Worm (Caenorhabditis elegans) whole organism, L1 larva: Measurements from ENCODE around the gene F28D1.6.

Experiments used
- C16A3.4 ChIP-seq: fragments of 150-350 bp; optimal IDR thresholded peaks from 2 replicates; lab custom pipeline; 2014; ENCODE audit warnings: missing biosample characterization, missing genetic modification characterization
- ama-1 ChIP-seq: fragments of 150-350 bp; optimal IDR thresholded peaks from 2 replicates; lab custom pipeline; 2014
- ceh-63 ChIP-seq: fragments of 200-800 bp; sonication (Bioruptor generic); optimal IDR thresholded peaks from 2 replicates; lab custom pipeline; 2018; ENCODE audit warnings: mild to moderate bottlenecking, missing genetic modification characterization, missing compliant biosample characterization
- ceh-8 ChIP-seq: fragments of 200-800 bp; sonication (Bioruptor generic); optimal IDR thresholded peaks from 2 replicates; lab custom pipeline; 2018; ENCODE audit warnings: mild to moderate bottlenecking, missing genetic modification characterization, moderate library complexity, missing compliant biosample characterization
- dpl-1 ChIP-seq, 3 experiments: fragments of 150-350 bp in 2 of 3; sonication (generic microtip) in 1 of 3; optimal IDR thresholded peaks; 2 replicates each; lab custom pipeline; 2014 to 2017; ENCODE audit warnings: missing biosample characterization in 3 of 3, missing genetic modification characterization in 3 of 3, missing genetic modification reagents in 3 of 3
- dsc-1 ChIP-seq: sonication (generic microtip); optimal IDR thresholded peaks from 2 replicates; lab custom pipeline; 2016; ENCODE audit warnings: mild to moderate bottlenecking, missing genetic modification characterization, missing compliant biosample characterization
- efl-1 ChIP-seq, 4 experiments: fragments of 150-350 bp; optimal IDR thresholded peaks in 3 of 4; peaks in 1 of 4; 1 replicate in 1 of 4; 2 replicates in 3 of 4; lab custom pipeline; 2014; ENCODE audit warnings: missing biosample characterization in 2 of 4, missing genetic modification characterization in 2 of 4, missing genetic modification reagents in 2 of 4
- elt-2 ChIP-seq: sonication (generic microtip); optimal IDR thresholded peaks from 2 replicates; lab custom pipeline; 2016; ENCODE audit warnings: missing genetic modification characterization, mild to moderate bottlenecking, inconsistent platforms, missing compliant biosample characterization, missing genetic modification reagents
- elt-3 ChIP-seq, 6 experiments: fragments of 150-350 bp in 1 of 6; sonication (generic microtip); optimal IDR thresholded peaks; 2 replicates each; lab custom pipeline; 2017 to 2018; ENCODE audit warnings: missing biosample characterization in 6 of 6, missing genetic modification characterization in 6 of 6, inconsistent platforms in 1 of 6
- fkh-10 ChIP-seq: sonication (generic microtip); optimal IDR thresholded peaks from 2 replicates; lab custom pipeline; 2017; ENCODE audit warnings: missing biosample characterization, missing genetic modification reagents, missing genetic modification characterization
- fkh-8 ChIP-seq: sonication (generic microtip); optimal IDR thresholded peaks from 2 replicates; lab custom pipeline; 2016; ENCODE audit warnings: mild to moderate bottlenecking, missing genetic modification characterization, missing compliant biosample characterization
- hlh-17 ChIP-seq: fragments of 200-800 bp; sonication (Bioruptor generic); optimal IDR thresholded peaks from 2 replicates; lab custom pipeline; 2018; ENCODE audit warnings: missing genetic modification characterization, mild to moderate bottlenecking, missing compliant biosample characterization, moderate library complexity, borderline replicate concordance
- hlh-4 ChIP-seq: sonication (generic microtip); optimal IDR thresholded peaks from 2 replicates; lab custom pipeline; 2016; ENCODE audit warnings: mild to moderate bottlenecking, missing genetic modification characterization, missing compliant biosample characterization
- hpl-2 ChIP-seq: fragments of 150-350 bp; optimal IDR thresholded peaks from 2 replicates; lab custom pipeline; 2014; ENCODE audit warnings: missing biosample characterization, missing genetic modification reagents, missing genetic modification characterization
- irx-1 ChIP-seq: sonication (generic microtip); optimal IDR thresholded peaks from 2 replicates; lab custom pipeline; 2016; ENCODE audit warnings: missing genetic modification characterization, missing compliant biosample characterization
- isw-1 ChIP-seq: fragments of 200-800 bp; sonication (Bioruptor generic); IDR thresholded peaks from 2 replicates; pipeline ENCODE4 v1.3.6; 2022; ENCODE audit warnings: missing genetic modification characterization, missing compliant biosample characterization
- lin-13 ChIP-seq: fragments of 150-350 bp; optimal IDR thresholded peaks from 2 replicates; lab custom pipeline; 2014; ENCODE audit warnings: missing biosample characterization, missing genetic modification reagents, missing genetic modification characterization
- lin-14 ChIP-seq: fragments of 200-800 bp; sonication (Bioruptor generic); optimal IDR thresholded peaks from 2 replicates; lab custom pipeline; 2018; ENCODE audit warnings: mild to moderate bottlenecking, missing genetic modification characterization, moderate library complexity, missing compliant biosample characterization
- lir-3 ChIP-seq: sonication (generic microtip); optimal IDR thresholded peaks from 2 replicates; lab custom pipeline; 2016; ENCODE audit warnings: mild to moderate bottlenecking, missing genetic modification characterization, moderate library complexity, missing compliant biosample characterization; ENCODE audit not compliant: poor library complexity
- mdl-1 ChIP-seq, 2 experiments: fragments of 150-350 bp; optimal IDR thresholded peaks; 2 replicates each; lab custom pipeline; 2014 to 2017; ENCODE audit warnings: missing biosample characterization in 2 of 2, missing genetic modification characterization in 2 of 2, inconsistent platforms in 1 of 2
- mef-2 ChIP-seq: fragments of 150-350 bp; optimal IDR thresholded peaks from 2 replicates; lab custom pipeline; 2014; ENCODE audit warnings: missing biosample characterization, missing genetic modification characterization
- nhr-12 ChIP-seq: sonication (generic microtip); optimal IDR thresholded peaks from 2 replicates; lab custom pipeline; 2017; ENCODE audit warnings: missing biosample characterization, missing genetic modification characterization
- nhr-19 ChIP-seq: fragments of 200-800 bp; sonication (Bioruptor generic); conservative IDR thresholded peaks from 2 replicates; pipeline ENCODE4 v1.3.6; 2022; ENCODE audit warnings: missing genetic modification characterization, missing compliant biosample characterization
- nhr-20 ChIP-seq: sonication (generic microtip); optimal IDR thresholded peaks from 2 replicates; lab custom pipeline; 2016; ENCODE audit warnings: mild to moderate bottlenecking, missing genetic modification characterization, missing compliant biosample characterization
- nhr-71 ChIP-seq: sonication (generic microtip); optimal IDR thresholded peaks from 2 replicates; lab custom pipeline; 2016; ENCODE audit warnings: mild to moderate bottlenecking, missing genetic modification characterization, moderate library complexity, missing compliant biosample characterization
- nhr-76 ChIP-seq: sonication (generic microtip); optimal IDR thresholded peaks from 2 replicates; lab custom pipeline; 2017; ENCODE audit warnings: missing biosample characterization, missing genetic modification characterization
- nhr-77 ChIP-seq: fragments of 150-350 bp; optimal IDR thresholded peaks from 2 replicates; lab custom pipeline; 2014; ENCODE audit warnings: missing biosample characterization, missing genetic modification characterization
- nhr-84 ChIP-seq: sonication (generic microtip); optimal IDR thresholded peaks from 2 replicates; lab custom pipeline; 2017; ENCODE audit warnings: missing biosample characterization, missing genetic modification characterization
- pag-3 ChIP-seq: sonication (generic microtip); optimal IDR thresholded peaks from 2 replicates; lab custom pipeline; 2017; ENCODE audit warnings: missing genetic modification characterization, mild to moderate bottlenecking, missing compliant biosample characterization, antibody characterized with exemption, borderline replicate concordance; ENCODE audit not compliant: insufficient read depth
- rnt-1 ChIP-seq: sonication (generic microtip); optimal IDR thresholded peaks from 2 replicates; lab custom pipeline; 2016; ENCODE audit warnings: mild to moderate bottlenecking, missing genetic modification characterization, moderate library complexity, missing compliant biosample characterization
- skn-1 ChIP-seq: fragments of 150-350 bp; optimal IDR thresholded peaks from 2 replicates; lab custom pipeline; 2014; ENCODE audit warnings: missing biosample characterization, missing genetic modification characterization
- snu-23 ChIP-seq: sonication (generic microtip); optimal IDR thresholded peaks from 2 replicates; lab custom pipeline; 2016; ENCODE audit warnings: missing genetic modification characterization, missing compliant biosample characterization
- sox-4 ChIP-seq: sonication (generic microtip); optimal IDR thresholded peaks from 2 replicates; lab custom pipeline; 2016; ENCODE audit warnings: missing genetic modification characterization, missing compliant biosample characterization
- swsn-7 ChIP-seq: sonication (generic microtip); optimal IDR thresholded peaks from 2 replicates; lab custom pipeline; 2016; ENCODE audit warnings: missing genetic modification characterization, missing compliant biosample characterization
- tbx-2 ChIP-seq: sonication (generic microtip); optimal IDR thresholded peaks from 2 replicates; lab custom pipeline; 2016; ENCODE audit warnings: missing genetic modification characterization, missing compliant biosample characterization
- unc-130 ChIP-seq: fragments of 150-350 bp; optimal IDR thresholded peaks from 2 replicates; lab custom pipeline; 2017; ENCODE audit warnings: missing biosample characterization, missing genetic modification characterization, inconsistent platforms
- unc-62 ChIP-seq: fragments of 150-350 bp; optimal IDR thresholded peaks from 2 replicates; lab custom pipeline; 2014; ENCODE audit warnings: missing biosample characterization, missing genetic modification reagents, missing genetic modification characterization
- unc-86 ChIP-seq: sonication (generic microtip); optimal IDR thresholded peaks from 2 replicates; lab custom pipeline; 2016; ENCODE audit warnings: missing genetic modification characterization, missing compliant biosample characterization
- xbp-1 ChIP-seq: sonication (generic microtip); optimal IDR thresholded peaks from 2 replicates; lab custom pipeline; 2016; ENCODE audit warnings: missing genetic modification characterization, missing compliant biosample characterization
- zip-4 ChIP-seq: fragments of 200-800 bp; sonication (Bioruptor generic); optimal IDR thresholded peaks from 2 replicates; lab custom pipeline; 2018; ENCODE audit warnings: mild to moderate bottlenecking, missing genetic modification characterization, moderate library complexity, missing compliant biosample characterization
- ztf-4 ChIP-seq: fragments of 150-350 bp; optimal IDR thresholded peaks from 2 replicates; lab custom pipeline; 2014; ENCODE audit warnings: missing biosample characterization, missing genetic modification characterization

F28D1.6 gene

ce11 chrIV:12427687-12428284 lies 42.8 kb upstream of the F28D1.6 start:
- peak; percentile 48 for TF ChIP-seq ceh-8
- no peak for TF ChIP-seq nhr-84 (tag; lab: Kevin White, UChicago)

DNA sequence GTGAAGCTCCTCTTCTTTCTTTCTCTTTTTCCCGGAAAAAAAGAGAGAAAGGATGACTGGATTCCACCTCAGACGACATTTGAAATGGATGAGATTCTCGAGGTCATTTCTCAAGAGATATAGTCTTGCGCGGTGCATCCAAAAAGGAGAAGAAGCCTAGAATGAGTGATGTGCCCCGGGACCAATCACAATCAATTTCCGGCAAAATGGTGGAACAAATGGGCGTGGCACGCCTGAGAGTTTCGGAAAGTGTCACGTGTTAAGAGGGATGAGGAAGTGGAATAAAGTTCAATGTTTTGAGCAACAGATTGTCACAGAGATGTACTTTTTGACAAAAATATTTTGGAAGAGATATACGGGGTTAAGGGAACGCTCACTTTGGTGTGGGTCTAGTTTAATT lies 40.6 kb upstream of the F28D1.6 start:
- peak; percentile 68 for TF ChIP-seq lin-14
- no peak for TF ChIP-seq ama-1 (lab: Kevin White, UChicago)
- TF ChIP-seq lir-3 (tag; lab: Kevin White, UChicago), result no peak
- TF ChIP-seq efl-1 (optimal IDR thresholded peaks at IDR 0.05; lab: Kevin White, UChicago), result no peak
- peak in 1 of 2 experiments; percentile 56 for TF ChIP-seq efl-1 (GFP tag; optimal IDR thresholded peaks at IDR 0.05 in 1 of 2; lab: Kevin White, UChicago)

ce11 chrIV:12420455-12420854 lies 35.5 kb upstream of the F28D1.6 start, which contains the start of gene ugt-65:
TSS of gene ugt-65 (plus strand) at chrIV:12420683.
- no peak for TF ChIP-seq ama-1 (lab: Kevin White, UChicago)
- TF ChIP-seq lin-14, result peak; percentile 38
- no peak for TF ChIP-seq efl-1 (optimal IDR thresholded peaks at IDR 0.05; lab: Kevin White, UChicago)
- TF ChIP-seq efl-1 (GFP tag; optimal IDR thresholded peaks at IDR 0.05 in 1 of 2; lab: Kevin White, UChicago), result peak in 1 of 2 experiments; percentile 90
- TF ChIP-seq nhr-12 (tag; lab: Kevin White, UChicago), result no peak
- TF ChIP-seq isw-1, result no peak
- TF ChIP-seq elt-2 (tag; lab: Kevin White, UChicago), result peak; percentile 85
- TF ChIP-seq ceh-63, result no peak
- no peak for TF ChIP-seq hpl-2 (GFP tag; lab: Kevin White, UChicago)

DNA sequence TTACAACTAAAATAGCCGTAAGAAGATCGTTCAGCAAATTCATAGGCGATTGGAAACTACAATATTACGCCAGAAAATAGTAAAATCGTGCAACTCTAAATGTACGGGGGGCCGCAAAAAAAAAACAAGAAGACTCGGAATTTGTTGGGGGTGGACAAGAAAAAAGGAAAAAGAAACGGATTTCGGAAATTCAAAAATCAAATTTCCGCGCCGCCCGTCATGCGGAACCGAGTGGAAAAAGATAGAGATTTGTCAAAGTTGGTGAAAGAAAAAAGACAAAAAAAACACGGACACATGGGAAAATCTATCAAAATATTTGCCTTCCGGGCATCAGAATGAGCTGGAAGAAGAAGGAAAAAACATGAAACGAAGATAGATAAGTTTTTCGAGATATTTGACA lies 34.3 kb upstream of the F28D1.6 start:
- TF ChIP-seq efl-1 (optimal IDR thresholded peaks at IDR 0.05; lab: Kevin White, UChicago) (no peak), efl-1 (GFP tag; optimal IDR thresholded peaks at IDR 0.05 in 1 of 2; lab: Kevin White, UChicago) (no peak), ceh-63 (no peak), fkh-10 (peak; percentile 74), irx-1 (tag; lab: Kevin White, UChicago) (no peak), mdl-1 (tag; optimal IDR thresholded peaks at IDR 0.05; lab: Kevin White, UChicago) (no peak), swsn-7 (no peak), dsc-1 (tag; lab: Kevin White, UChicago) (no peak), unc-130 (no peak), tbx-2 (no peak), skn-1 (no peak), pag-3 (tag; lab: Kevin White, UChicago) (no peak), xbp-1 (no peak), lin-14 (peak; percentile 74), sox-4 (tag; lab: Kevin White, UChicago) (no peak), dpl-1 (GFP tag; optimal IDR thresholded peaks at IDR 0.05; lab: Kevin White, UChicago) (no peak), nhr-76 (no peak)

- TF ChIP-seq rnt-1 (tag; lab: Kevin White, UChicago) (peak; percentile 4), unc-62 (GFP tag; lab: Kevin White, UChicago) (no peak), pag-3 (tag; lab: Kevin White, UChicago) (no peak), hlh-17 (GFP tag; lab: Kevin White, UChicago) (no peak), nhr-71 (tag; lab: Kevin White, UChicago) (peak; percentile 65), zip-4 (GFP tag; lab: Kevin White, UChicago) (peak; percentile 18), snu-23 (peak; percentile 62), elt-2 (tag; lab: Kevin White, UChicago) (peak; percentile 30), lin-13 (GFP tag; lab: Kevin White, UChicago) (no peak), dpl-1 (GFP tag; optimal IDR thresholded peaks at IDR 0.05; lab: Kevin White, UChicago) (peak in 2 of 3 experiments; percentile 16 to 27), efl-1 (optimal IDR thresholded peaks at IDR 0.05; lab: Kevin White, UChicago) (peak in 1 of 2 experiments; percentile 43), efl-1 (GFP tag; optimal IDR thresholded peaks at IDR 0.05 in 1 of 2; lab: Kevin White, UChicago) (peak; percentile 17 to 92), fkh-8 (tag; lab: Kevin White, UChicago) (no peak), nhr-84 (tag; lab: Kevin White, UChicago) (no peak), C16A3.4 (tag; lab: Kevin White, UChicago) (peak; percentile 41), xbp-1 (peak; percentile 24), lin-14 (peak; percentile 62), ztf-4 (no peak), hlh-4 (no peak), nhr-77 (tag; lab: Kevin White, UChicago) (peak; percentile 28), nhr-19 (GFP tag; lab: Robert Waterston, UW) (peak; percentile 22; the same call in 1 of the 2 replicates), unc-86 (tag; lab: Kevin White, UChicago) (no peak), mef-2 (peak; percentile 4), nhr-20 (tag; lab: Kevin White, UChicago) (peak; percentile 50), elt-3 (tag; optimal IDR thresholded peaks at IDR 0.05; lab: Kevin White, UChicago) (peak in 1 of 6 experiments; percentile 43)
Observed at ce11 chrIV:12417536-12418195, 32.7 kb upstream of the F28D1.6 start, which contains the start of gene F08G5.3. TSS of gene F08G5.3 (minus strand) at chrIV:12417586.
